Fruit fly (Drosophila melanogaster) whole organism, embryonic: ENCODE data around the gene Prosbeta6.

Experiments used
- CG10267 ChIP-seq: fragments of 200-800 bp; sonication (Bioruptor generic); optimal IDR thresholded peaks from 2 replicates; lab custom pipeline; 2018; ENCODE audit warnings: missing biosample characterization, mild to moderate bottlenecking, missing genetic modification characterization, moderate library complexity
- CG12744 ChIP-seq: fragments of 200-800 bp; sonication (Bioruptor generic); optimal IDR thresholded peaks from 2 replicates; lab custom pipeline; 2016; ENCODE audit warnings: missing biosample characterization, missing genetic modification characterization
- CG13287 ChIP-seq: fragments of 200-800 bp; sonication (Bioruptor generic); IDR thresholded peaks from 2 replicates; pipeline ENCODE4 v1.3.6; 2022; ENCODE audit warnings: missing biosample characterization, missing genetic modification characterization; ENCODE audit not compliant: partially characterized antibody
- CG14014 ChIP-seq: fragments of 200-800 bp; sonication (Bioruptor generic); IDR thresholded peaks from 2 replicates; pipeline ENCODE4 v1.3.6; 2022; ENCODE audit warnings: missing biosample characterization, missing genetic modification characterization
- CG15269 ChIP-seq: fragments of 200-800 bp; sonication (Bioruptor generic); optimal IDR thresholded peaks from 2 replicates; lab custom pipeline; 2018; ENCODE audit warnings: missing biosample characterization, mild to moderate bottlenecking, missing genetic modification characterization, moderate library complexity
- CG15479 ChIP-seq: fragments of 200-800 bp; sonication (Bioruptor generic); optimal IDR thresholded peaks from 3 replicates; lab custom pipeline; 2019; ENCODE audit warnings: missing biosample characterization, mild to moderate bottlenecking, missing genetic modification characterization, moderate library complexity
- CG16863 ChIP-seq: fragments of 200-800 bp; sonication (Bioruptor generic); optimal IDR thresholded peaks from 3 replicates; lab custom pipeline; 2016; ENCODE audit warnings: missing biosample characterization, missing genetic modification characterization
- CG17802 ChIP-seq: fragments of 200-800 bp; sonication (Bioruptor generic); optimal IDR thresholded peaks from 2 replicates; lab custom pipeline; 2018; ENCODE audit warnings: missing biosample characterization, mild to moderate bottlenecking, missing genetic modification characterization, moderate library complexity
- CG1792 ChIP-seq: fragments of 200-800 bp; sonication (Bioruptor generic); optimal IDR thresholded peaks from 2 replicates; lab custom pipeline; 2016; ENCODE audit warnings: missing biosample characterization, missing genetic modification characterization
- CG18262 ChIP-seq: fragments of 200-800 bp; optimal IDR thresholded peaks from 3 replicates; lab custom pipeline; 2019; ENCODE audit warnings: missing biosample characterization, mild to moderate bottlenecking, missing genetic modification characterization, moderate library complexity
- CG2199 ChIP-seq: fragments of 200-800 bp; sonication (Bioruptor generic); IDR thresholded peaks from 3 replicates; pipeline ENCODE4 v1.3.6; 2022; ENCODE audit warnings: missing biosample characterization, missing genetic modification characterization
- CG3281 ChIP-seq: fragments of 200-800 bp; sonication (Bioruptor generic); optimal IDR thresholded peaks from 3 replicates; lab custom pipeline; 2017; ENCODE audit warnings: missing biosample characterization, mild to moderate bottlenecking, missing genetic modification characterization
- CG3838 ChIP-seq: fragments of 200-800 bp; sonication (Bioruptor generic); optimal IDR thresholded peaks from 3 replicates; lab custom pipeline; 2016; ENCODE audit warnings: missing biosample characterization, missing genetic modification characterization
- CG4282 ChIP-seq: fragments of 200-800 bp; sonication (Bioruptor generic); optimal IDR thresholded peaks from 2 replicates; lab custom pipeline; 2016; ENCODE audit warnings: missing biosample characterization, missing genetic modification characterization
- CG4328 ChIP-seq: fragments of 200-800 bp; sonication (Bioruptor generic); optimal IDR thresholded peaks from 3 replicates; lab custom pipeline; 2017; ENCODE audit warnings: missing biosample characterization, missing genetic modification reagents, missing genetic modification characterization
- CG4360 ChIP-seq: fragments of 200-800 bp; sonication (Bioruptor generic); IDR thresholded peaks from 2 replicates; pipeline ENCODE4 v1.3.6; 2022; ENCODE audit warnings: missing biosample characterization, missing genetic modification characterization
- CG5180 ChIP-seq: fragments of 200-800 bp; sonication (Bioruptor generic); optimal IDR thresholded peaks from 3 replicates; lab custom pipeline; 2017; ENCODE audit warnings: missing biosample characterization, missing genetic modification characterization, mild to moderate bottlenecking, moderate library complexity, missing genetic modification reagents
- CG7556 ChIP-seq: fragments of 200-800 bp; sonication (Bioruptor generic); optimal IDR thresholded peaks from 2 replicates; lab custom pipeline; 2017; ENCODE audit warnings: missing biosample characterization, mild to moderate bottlenecking, missing genetic modification characterization
- CG8388 ChIP-seq: fragments of 200-800 bp; sonication (Bioruptor generic); optimal IDR thresholded peaks from 2 replicates; lab custom pipeline; 2019; ENCODE audit warnings: missing biosample characterization, mild to moderate bottlenecking, missing genetic modification characterization, moderate library complexity
- Camta ChIP-seq: fragments of 200-800 bp; sonication (Bioruptor generic); optimal IDR thresholded peaks from 2 replicates; lab custom pipeline; 2016; ENCODE audit warnings: missing biosample characterization, missing genetic modification characterization
- D19A ChIP-seq: fragments of 200-800 bp; optimal IDR thresholded peaks from 3 replicates; lab custom pipeline; 2019; ENCODE audit warnings: missing biosample characterization, mild to moderate bottlenecking, missing genetic modification characterization, moderate library complexity
- Eip74EF ChIP-seq, 2 experiments: fragments of 200-800 bp in 1 of 2; fragments of >200 bp in 1 of 2; sonication (Bioruptor generic) in 1 of 2; optimal IDR thresholded peaks; 2 replicates each; lab custom pipeline; 2017 to 2019; ENCODE audit warnings: missing biosample characterization in 2 of 2, missing genetic modification characterization in 2 of 2, mild to moderate bottlenecking in 1 of 2, moderate library complexity in 1 of 2
- Hmr ChIP-seq: fragments of 200-800 bp; sonication (Bioruptor generic); optimal IDR thresholded peaks from 3 replicates; lab custom pipeline; 2017; ENCODE audit warnings: mild to moderate bottlenecking, missing biosample characterization, missing genetic modification reagents, missing genetic modification characterization
- Kr ChIP-seq: fragments of 200-800 bp; sonication (Bioruptor generic); optimal IDR thresholded peaks from 2 replicates; lab custom pipeline; 2017; ENCODE audit warnings: missing biosample characterization, mild to moderate bottlenecking, missing genetic modification characterization
- Lhr ChIP-seq: fragments of 200-800 bp; sonication (Bioruptor generic); optimal IDR thresholded peaks from 3 replicates; lab custom pipeline; 2017; ENCODE audit warnings: mild to moderate bottlenecking, missing biosample characterization, missing genetic modification reagents, missing genetic modification characterization
- Lpt ChIP-seq: fragments of >200 bp; optimal IDR thresholded peaks from 2 replicates; lab custom pipeline; 2018; ENCODE audit warnings: missing biosample characterization, missing genetic modification characterization
- NFAT ChIP-seq: fragments of 200-800 bp; sonication (Bioruptor generic); IDR thresholded peaks from 2 replicates; pipeline ENCODE4 v1.3.6; 2022; ENCODE audit warnings: missing biosample characterization, missing genetic modification characterization
- Nf-YA ChIP-seq: fragments of 200-800 bp; sonication (Bioruptor generic); IDR thresholded peaks from 2 replicates; pipeline ENCODE4 v1.3.6; 2022; ENCODE audit warnings: missing biosample characterization, missing genetic modification characterization
- NfI ChIP-seq: fragments of 200-800 bp; sonication (Bioruptor generic); optimal IDR thresholded peaks from 3 replicates; lab custom pipeline; 2018; ENCODE audit warnings: missing biosample characterization, mild to moderate bottlenecking, missing genetic modification characterization, moderate library complexity
- Rfx ChIP-seq: fragments of 200-800 bp; sonication (Bioruptor generic); IDR thresholded peaks from 2 replicates; pipeline ENCODE4 v1.3.6; 2022; ENCODE audit warnings: missing biosample characterization, missing genetic modification characterization
- Six4 ChIP-seq: fragments of 200-800 bp; sonication (Bioruptor generic); optimal IDR thresholded peaks from 2 replicates; lab custom pipeline; 2016; ENCODE audit warnings: missing biosample characterization, missing genetic modification characterization
- Usf ChIP-seq: fragments of 200-800 bp; sonication (Bioruptor generic); optimal IDR thresholded peaks from 2 replicates; lab custom pipeline; 2017; ENCODE audit warnings: missing genotype, missing biosample characterization, missing genetic modification characterization
- amos ChIP-seq: fragments of 200-800 bp; sonication (Bioruptor generic); IDR thresholded peaks from 2 replicates; pipeline ENCODE4 v1.3.6; 2022; ENCODE audit warnings: missing biosample characterization, missing genetic modification characterization; ENCODE audit not compliant: partially characterized antibody
- ase ChIP-seq: fragments of 200-800 bp; sonication (Bioruptor generic); IDR thresholded peaks from 3 replicates; pipeline ENCODE4 v1.3.6; 2022; ENCODE audit warnings: missing biosample characterization, missing genetic modification characterization
- da ChIP-seq: fragments of 200-800 bp; sonication (Bioruptor generic); optimal IDR thresholded peaks from 2 replicates; lab custom pipeline; 2016; ENCODE audit warnings: missing biosample characterization, missing genetic modification characterization
- disco-r ChIP-seq: fragments of 200-800 bp; sonication (Bioruptor generic); optimal IDR thresholded peaks from 2 replicates; lab custom pipeline; 2016; ENCODE audit warnings: missing biosample characterization, missing genetic modification characterization
- emc ChIP-seq: fragments of 200-800 bp; sonication (Bioruptor generic); optimal IDR thresholded peaks from 2 replicates; lab custom pipeline; 2016; ENCODE audit warnings: missing biosample characterization, missing genetic modification characterization
- gcm ChIP-seq: fragments of 200-800 bp; sonication (Bioruptor generic); optimal IDR thresholded peaks from 2 replicates; lab custom pipeline; 2019; ENCODE audit warnings: missing biosample characterization, mild to moderate bottlenecking, missing genetic modification characterization, moderate library complexity
- hb ChIP-seq: fragments of 200-800 bp; sonication (Bioruptor generic); IDR thresholded peaks from 3 replicates; pipeline ENCODE4 v1.3.6; 2022; ENCODE audit warnings: missing biosample characterization, missing genetic modification characterization; ENCODE audit not compliant: partially characterized antibody
- jumu ChIP-seq: fragments of 200-800 bp; sonication (Bioruptor generic); optimal IDR thresholded peaks from 3 replicates; lab custom pipeline; 2016; ENCODE audit warnings: missing biosample characterization, missing genetic modification characterization
- mld ChIP-seq: fragments of 200-800 bp; sonication (Bioruptor generic); IDR thresholded peaks from 3 replicates; pipeline ENCODE4 v1.3.6; 2022; ENCODE audit warnings: missing biosample characterization, missing genetic modification characterization; ENCODE audit not compliant: partially characterized antibody
- sc ChIP-seq, 3 experiments: fragments of >200 bp in 2 of 3; fragments of 200-800 bp in 1 of 3; sonication (Bioruptor generic) in 1 of 3; optimal IDR thresholded peaks; 2 replicates in 2 of 3; 3 replicates in 1 of 3; lab custom pipeline; 2017; ENCODE audit warnings: mild to moderate bottlenecking in 1 of 3, missing biosample characterization in 1 of 3, missing genetic modification characterization in 1 of 3, missing genetic modification reagents in 1 of 3
- scrt ChIP-seq: fragments of 200-800 bp; sonication (Bioruptor generic); optimal IDR thresholded peaks from 2 replicates; lab custom pipeline; 2018; ENCODE audit warnings: missing biosample characterization, mild to moderate bottlenecking, missing genetic modification characterization, moderate library complexity
- slp2 ChIP-seq: fragments of 200-800 bp; sonication (Bioruptor generic); optimal IDR thresholded peaks from 2 replicates; lab custom pipeline; 2016; ENCODE audit warnings: missing biosample characterization, missing genetic modification characterization
- sob ChIP-seq: fragments of 200-800 bp; sonication (Bioruptor generic); IDR thresholded peaks from 2 replicates; pipeline ENCODE4 v1.3.6; 2022; ENCODE audit warnings: missing biosample characterization, missing genetic modification characterization
- sug ChIP-seq: fragments of 200-800 bp; optimal IDR thresholded peaks from 2 replicates; lab custom pipeline; 2019; ENCODE audit warnings: missing biosample characterization, mild to moderate bottlenecking, missing genetic modification characterization, moderate library complexity
- tap ChIP-seq: fragments of 200-800 bp; optimal IDR thresholded peaks from 3 replicates; lab custom pipeline; 2019; ENCODE audit warnings: missing biosample characterization, mild to moderate bottlenecking, missing genetic modification characterization, moderate library complexity
- tin ChIP-seq: fragments of 200-800 bp; sonication (Bioruptor generic); optimal IDR thresholded peaks from 3 replicates; lab custom pipeline; 2016; ENCODE audit warnings: missing biosample characterization, missing genetic modification characterization

Prosbeta6 gene

dm6 chr3L:16587994-16588622 lies 22.1 kb downstream of the Prosbeta6 start (continued):
- TF ChIP-seq CG2199 (GFP tag; lab: Robert Waterston, UW) = 0 out of 3 replicates have a peak, but pooled peaks have one; percentile 30
- TF ChIP-seq CG3281 (GFP tag; lab: Kevin White, UChicago) = peak; percentile 34
- no peak for TF ChIP-seq sc (optimal IDR thresholded peaks at IDR 0.05; lab: Kevin White, UChicago)
- peak; percentile 11 for TF ChIP-seq sc (GFP tag; optimal IDR thresholded peaks at IDR 0.05; lab: Kevin White, UChicago)
- peak; percentile 92 for TF ChIP-seq hb (GFP tag; lab: Robert Waterston, UW)
- peak; percentile 64; the same call in 1 of the 2 replicates for TF ChIP-seq sob (GFP tag; lab: Robert Waterston, UW)
- peak; percentile 47 for TF ChIP-seq NfI (GFP tag; lab: Kevin White, UChicago)
- TF ChIP-seq Nf-YA (GFP tag; lab: Robert Waterston, UW) = no peak
- TF ChIP-seq Kr (GFP tag; lab: Kevin White, UChicago) = no peak
- TF ChIP-seq CG10267 = peak; percentile 53
- TF ChIP-seq CG4328 = peak; percentile 42
- no peak for TF ChIP-seq Usf (GFP tag; lab: Kevin White, UChicago)
- peak; percentile 64 for TF ChIP-seq CG17802 (tag; lab: Kevin White, UChicago)
- TF ChIP-seq Six4 = peak; percentile 12
- TF ChIP-seq mld (GFP tag; lab: Robert Waterston, UW) = peak; percentile 75; the same call in 1 of the 3 replicates
- no peak for TF ChIP-seq Lpt (GFP tag; lab: Kevin White, UChicago)
- TF ChIP-seq CG15269 (tag; lab: Kevin White, UChicago) = no peak
- peak; percentile 58 for TF ChIP-seq Lhr (GFP tag; lab: Kevin White, UChicago)
- peak; percentile 75 for TF ChIP-seq jumu (GFP tag; lab: Kevin White, UChicago)
- peak; percentile 36; the same call in 1 of the 2 replicates for TF ChIP-seq CG4360 (GFP tag; lab: Robert Waterston, UW)
- TF ChIP-seq CG14014 (GFP tag; lab: Robert Waterston, UW) = peak; percentile 65; the same call in 1 of the 2 replicates
- peak; percentile 83 for TF ChIP-seq Rfx (GFP tag; lab: Robert Waterston, UW)
- no peak for TF ChIP-seq CG3838 (GFP tag; lab: Kevin White, UChicago)
- no peak for TF ChIP-seq scrt (GFP tag; lab: Kevin White, UChicago)
- peak; percentile 10 for TF ChIP-seq da (GFP tag; lab: Kevin White, UChicago)
- peak; percentile 60 for TF ChIP-seq tin (GFP tag; lab: Kevin White, UChicago)
- no peak for TF ChIP-seq Eip74EF (GFP tag; optimal IDR thresholded peaks at IDR 0.05; lab: Kevin White, UChicago)
- TF ChIP-seq CG5180 (GFP tag; lab: Kevin White, UChicago) = no peak
- TF ChIP-seq ase (GFP tag; lab: Robert Waterston, UW) = 0 out of 3 replicates have a peak, but pooled peaks have one; percentile 51
- TF ChIP-seq D19A (tag; lab: Kevin White, UChicago) = no peak
- peak; percentile 44 for TF ChIP-seq emc
- TF ChIP-seq CG4282 = peak; percentile 6
- peak; percentile 94 for TF ChIP-seq CG13287 (GFP tag; lab: Robert Waterston, UW)
- no peak for TF ChIP-seq CG15479
- TF ChIP-seq gcm (GFP tag; lab: Kevin White, UChicago) = peak; percentile 1
- TF ChIP-seq tap (tag; lab: Kevin White, UChicago) = peak; percentile 38
- TF ChIP-seq CG7556 = peak; percentile 36
- no peak for TF ChIP-seq CG8388 (GFP tag; lab: Kevin White, UChicago)
- peak; percentile 80 for TF ChIP-seq Hmr (GFP tag; lab: Kevin White, UChicago)
- peak; percentile 75 for TF ChIP-seq NFAT (GFP tag; lab: Robert Waterston, UW)
- peak; percentile 62 for TF ChIP-seq CG18262 (tag; lab: Kevin White, UChicago)
- TF ChIP-seq CG12744 (GFP tag; lab: Kevin White, UChicago) = peak; percentile 9
- peak; percentile 92 for TF ChIP-seq amos (GFP tag; lab: Robert Waterston, UW)
- TF ChIP-seq Camta = peak; percentile 59
- peak; percentile 24 for TF ChIP-seq slp2 (GFP tag; lab: Kevin White, UChicago)
- TF ChIP-seq sug (tag; lab: Kevin White, UChicago) = peak; percentile 84
- TF ChIP-seq disco-r (GFP tag; lab: Kevin White, UChicago) = peak; percentile 61
- TF ChIP-seq CG16863 = peak; percentile 60
- TF ChIP-seq CG1792 = peak; percentile 50
